Worm (Caenorhabditis elegans): ENCODE data around the gene srbc-56.
"Not testable (repeated sequence)": the region's sequence is repeated elsewhere in the genome, so short reads cannot be mapped to it uniquely, and the experiment has no call there.

The srbc-56 gene

DNA sequence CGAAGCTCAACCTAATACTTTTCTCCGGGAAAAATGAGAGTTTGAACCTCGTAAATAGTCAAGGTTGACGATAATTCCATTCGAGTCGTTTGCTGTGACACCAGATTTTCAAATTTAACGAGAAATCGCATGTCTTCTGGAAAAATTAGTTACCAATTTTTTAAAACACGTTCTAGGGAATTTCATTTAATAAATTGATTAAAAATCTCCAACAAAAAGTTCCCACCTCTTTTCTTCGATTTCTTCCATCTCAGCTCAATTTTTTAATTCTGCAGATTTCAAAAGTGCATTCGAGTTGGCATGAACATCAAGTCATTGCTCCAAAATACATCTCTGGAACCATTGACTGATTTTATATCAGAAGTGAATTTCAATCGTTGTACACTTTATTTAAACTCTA, 19.5 kb downstream of the srbc-56 start, which contains the start of gene nhr-282:
Gene nhr-282 (plus strand): TSS at position 301 of the 400 bp plus-strand sequence.
- TF ChIP-seq ztf-4 (tag; optimal IDR thresholded peaks at IDR 0.05); lin-15B (tag; optimal IDR thresholded peaks at IDR 0.05); nhr-43 (tag; optimal IDR thresholded peaks at IDR 0.05; ENCODE audit: poor library complexity, severe bottlenecking): not testable (repeated sequence)

ce11 chrV:15810446-15810845, 21.0 kb downstream of the srbc-56 start, which contains the start of gene F54B8.1:
TSS of gene F54B8.1 (plus strand) at chrV:15810746.
- TF ChIP-seq elt-3 (tag; optimal IDR thresholded peaks at IDR 0.05), result no peak
- no peak for TF ChIP-seq ztf-11 (tag; optimal IDR thresholded peaks at IDR 0.05)
- TF ChIP-seq mdl-1 (tag; optimal IDR thresholded peaks at IDR 0.05), result no peak
- no peak for TF ChIP-seq jun-1 (tag; optimal IDR thresholded peaks at IDR 0.05)
- no peak for TF ChIP-seq nhr-23 (tag; optimal IDR thresholded peaks at IDR 0.05)
- no peak for TF ChIP-seq nhr-67 (tag; optimal IDR thresholded peaks at IDR 0.05)
- TF ChIP-seq sea-2 (GFP tag; optimal IDR thresholded peaks at IDR 0.05), result no peak
- TF ChIP-seq zag-1 (tag; optimal IDR thresholded peaks at IDR 0.05), result no peak
- no peak for TF ChIP-seq fkh-10 (GFP tag; optimal IDR thresholded peaks at IDR 0.05)
- no peak for TF ChIP-seq ceh-28 (tag; optimal IDR thresholded peaks at IDR 0.05)
- TF ChIP-seq mml-1 (tag; optimal IDR thresholded peaks at IDR 0.05), result no peak
- TF ChIP-seq unc-39 (tag; optimal IDR thresholded peaks at IDR 0.05), result no peak
- no peak for TF ChIP-seq elt-1 (tag; optimal IDR thresholded peaks at IDR 0.05)
- TF ChIP-seq lin-39 (tag; optimal IDR thresholded peaks at IDR 0.05), result no peak
- no peak for TF ChIP-seq snpc-4 (tag; optimal IDR thresholded peaks at IDR 0.05)
- TF ChIP-seq nhr-76 (tag; optimal IDR thresholded peaks at IDR 0.05), result no peak
- TF ChIP-seq ceh-9 (tag; optimal IDR thresholded peaks at IDR 0.05), result no peak
- TF ChIP-seq tbx-2 (tag; optimal IDR thresholded peaks at IDR 0.05), result no peak
- TF ChIP-seq pqm-1 (tag; optimal IDR thresholded peaks at IDR 0.05), result no peak

DNA sequence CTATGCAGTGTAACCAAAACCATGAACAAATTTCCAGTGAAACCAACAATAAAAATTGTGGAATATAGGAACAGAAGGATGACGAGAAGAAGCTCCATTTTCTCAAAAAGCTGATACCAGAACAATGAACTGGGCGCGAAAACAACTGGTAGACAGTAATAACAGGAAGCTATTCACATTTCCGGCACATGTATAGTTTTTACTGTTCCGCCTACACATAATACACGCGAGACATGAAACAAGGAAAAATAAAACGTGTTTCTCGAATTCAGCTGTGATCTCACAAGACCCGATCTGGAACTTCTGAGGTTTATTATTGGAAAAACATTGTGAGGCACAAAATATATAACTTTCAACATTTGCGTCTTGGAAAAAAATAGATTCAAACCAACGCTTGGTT, 21.9 kb downstream of the srbc-56 start, which contains the start of gene srsx-36:
Gene srsx-36 (minus strand): TSS at position 101 of the 400 bp plus-strand sequence.
- TF ChIP-seq hmg-11 (tag; optimal IDR thresholded peaks at IDR 0.05) (no peak), nhr-12 (tag; optimal IDR thresholded peaks at IDR 0.05) (no peak), snpc-4 (tag; optimal IDR thresholded peaks at IDR 0.05) (no peak), nhr-25 (tag; optimal IDR thresholded peaks at IDR 0.05) (no peak), ama-1 (optimal IDR thresholded peaks at IDR 0.05) (no peak), skn-1 (tag; optimal IDR thresholded peaks at IDR 0.05) (no peak), pha-4 (tag; optimal IDR thresholded peaks at IDR 0.05) (no peak), ceh-9 (tag; optimal IDR thresholded peaks at IDR 0.05) (no peak), lin-15B (tag; optimal IDR thresholded peaks at IDR 0.05) (no peak), ceh-16 (tag; optimal IDR thresholded peaks at IDR 0.05) (no peak), egl-27 (tag; optimal IDR thresholded peaks at IDR 0.05) (no peak), zag-1 (tag; optimal IDR thresholded peaks at IDR 0.05) (no peak), fkh-2 (tag; optimal IDR thresholded peaks at IDR 0.05) (no peak), nhr-67 (tag; optimal IDR thresholded peaks at IDR 0.05) (no peak), elt-2 (tag; optimal IDR thresholded peaks at IDR 0.05) (no peak)

- TF ChIP-seq egl-27, nhr-25, ztf-11 (tag; optimal IDR thresholded peaks at IDR 0.05): not testable (repeated sequence)
Measured at ce11 chrV:15807420-15807819, 24.1 kb downstream of the srbc-56 start, which contains the start of gene srsx-38. TSS of gene srsx-38 (minus strand) at chrV:15807520.

DNA sequence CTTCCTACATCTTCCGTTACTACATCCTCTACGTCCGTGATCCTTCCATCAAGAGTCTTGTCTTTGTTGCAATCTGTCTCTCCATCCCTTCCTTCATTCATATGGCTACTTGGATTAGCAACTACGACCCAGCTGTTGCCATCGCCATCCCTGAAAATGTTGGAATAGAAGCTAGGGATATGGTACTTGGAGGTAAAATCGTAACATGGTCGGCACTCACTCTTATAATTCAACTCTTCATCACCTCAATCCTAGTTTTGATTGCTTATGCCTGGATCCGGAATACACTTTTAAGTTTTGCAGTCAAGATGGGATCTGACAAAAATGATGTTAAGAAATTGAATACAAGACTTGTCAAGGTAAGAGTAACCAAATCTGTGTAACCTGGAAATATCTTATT, 27.7 kb downstream of the srbc-56 start, which contains the start of gene T26E4.18:
Gene T26E4.18 (minus strand): TSS at position 101 of the 400 bp plus-strand sequence.
- TF ChIP-seq snpc-4, nhr-237, daf-12 (tag; optimal IDR thresholded peaks at IDR 0.05): not testable (repeated sequence)

ce11 chrV:15803079-15803478, 28.4 kb downstream of the srbc-56 start, which contains the start of gene srd-27:
TSS of gene srd-27 (plus strand) at chrV:15803379.
- TF ChIP-seq hmg-11, lsy-12, zag-1 (tag; optimal IDR thresholded peaks at IDR 0.05): not testable (repeated sequence)
